Worm (Caenorhabditis elegans): ENCODE measurements around the gene rfc-4.

DNA sequence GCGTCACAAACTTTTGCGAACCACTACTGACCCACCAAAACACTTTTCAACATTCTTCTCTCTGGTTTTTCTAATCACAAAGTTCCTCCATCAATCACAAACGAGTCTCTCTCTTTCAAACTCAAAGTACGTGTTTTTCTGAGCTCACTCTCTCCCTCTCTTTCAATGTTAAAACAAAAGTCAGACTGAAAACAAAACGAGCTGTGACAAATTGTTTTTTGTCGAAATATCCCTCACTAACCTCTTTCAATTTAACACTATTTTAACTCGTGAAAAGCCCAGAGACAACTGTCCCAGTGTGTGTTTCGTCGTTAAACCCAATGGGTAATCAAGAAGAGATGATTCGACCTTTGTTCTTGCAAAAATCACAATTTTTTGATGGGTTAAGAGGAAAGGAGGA is 16.0 kb downstream of the rfc-4 start:
- TF ChIP-seq ztf-3 (GFP tag; optimal IDR thresholded peaks at IDR 0.05) (no peak), T26A5.8 (tag; optimal IDR thresholded peaks at IDR 0.05) (no peak), mel-28 (tag; optimal IDR thresholded peaks at IDR 0.05; ENCODE audit: borderline replicate concordance) (no peak), ama-1 (optimal IDR thresholded peaks at IDR 0.05) (no peak), ama-1 (GFP tag; optimal IDR thresholded peaks at IDR 0.05) (no peak), F39B2.1 (GFP tag; IDR thresholded peaks at IDR 0.05) (no peak), B0019.2 (GFP tag; conservative IDR thresholded peaks at IDR 0.05) (no peak)

All from whole organism, young adult.